Worm (Caenorhabditis elegans) whole organism, L2 larva: ENCODE results near the gene rha-2.

Source experiments
- ZK546.5 ChIP-seq: sonication (generic microtip); optimal IDR thresholded peaks from 2 replicates; lab custom pipeline; 2017; ENCODE audit warnings: missing biosample characterization, missing genetic modification characterization
- ama-1 ChIP-seq: fragments of 150-350 bp; optimal IDR thresholded peaks from 2 replicates; lab custom pipeline; 2018; ENCODE audit warnings: inconsistent platforms
- ceh-16 ChIP-seq: fragments of 150-350 bp; optimal IDR thresholded peaks from 2 replicates; lab custom pipeline; 2014; ENCODE audit warnings: missing biosample characterization, missing genetic modification characterization
- lin-39 ChIP-seq: fragments of 150-350 bp; optimal IDR thresholded peaks from 2 replicates; lab custom pipeline; 2014; ENCODE audit warnings: missing biosample characterization, missing genetic modification reagents, missing genetic modification characterization
- unc-62 ChIP-seq: fragments of 150-350 bp; optimal IDR thresholded peaks from 2 replicates; lab custom pipeline; 2014; ENCODE audit warnings: missing biosample characterization, missing genetic modification reagents, missing genetic modification characterization
- ztf-4 ChIP-seq: fragments of 150-350 bp; optimal IDR thresholded peaks from 2 replicates; lab custom pipeline; 2014; ENCODE audit warnings: missing biosample characterization, missing genetic modification characterization

- TF ChIP-seq ztf-4 (tag; lab: Kevin White, UChicago) (no peak), ZK546.5 (no peak), ceh-16 (tag; lab: Kevin White, UChicago) (no peak), ama-1 (no peak), lin-39 (tag; lab: Kevin White, UChicago) (no peak), unc-62 (GFP tag; lab: Kevin White, UChicago) (no peak)
Measured at ce11 chrIII:8560398-8560797, 54.0 kb downstream of the rha-2 start.
